Worm (Caenorhabditis elegans) whole organism, mixed stage, embryonic: ENCODE data around the gene spe-43.

Source experiments
- M03D4.4 ChIP-seq: sonication (generic microtip); optimal IDR thresholded peaks from 2 replicates; lab custom pipeline; 2017; ENCODE audit warnings: mild to moderate bottlenecking, missing genetic modification characterization, missing compliant biosample characterization
- bed-3 ChIP-seq: fragments of 200-800 bp; sonication (Bioruptor generic); optimal IDR thresholded peaks from 3 replicates; lab custom pipeline; 2018; ENCODE audit warnings: mild to moderate bottlenecking, missing genetic modification characterization, moderate library complexity, missing compliant biosample characterization
- ceh-39 ChIP-seq: fragments of 150-350 bp; optimal IDR thresholded peaks from 2 replicates; lab custom pipeline; 2014; ENCODE audit warnings: missing biosample characterization, missing genetic modification characterization
- ceh-43 ChIP-seq: fragments of 200-800 bp; sonication (Bioruptor generic); optimal IDR thresholded peaks from 2 replicates; lab custom pipeline; 2018; ENCODE audit warnings: mild to moderate bottlenecking, missing genetic modification characterization, moderate library complexity, missing compliant biosample characterization
- ceh-83 ChIP-seq: fragments of 200-800 bp; sonication (Bioruptor generic); optimal IDR thresholded peaks from 2 replicates; lab custom pipeline; 2018; ENCODE audit warnings: mild to moderate bottlenecking, missing genetic modification characterization, missing compliant biosample characterization
- ces-1 ChIP-seq: fragments of 150-350 bp; optimal IDR thresholded peaks from 2 replicates; lab custom pipeline; 2014; ENCODE audit warnings: missing biosample characterization, missing genetic modification reagents, missing genetic modification characterization
- cnd-1 ChIP-seq: fragments of 200-800 bp; sonication (Bioruptor generic); optimal IDR thresholded peaks from 2 replicates; lab custom pipeline; 2018; ENCODE audit warnings: mild to moderate bottlenecking, missing genetic modification characterization, missing compliant biosample characterization
- elt-1 ChIP-seq: sonication (generic microtip); optimal IDR thresholded peaks from 2 replicates; lab custom pipeline; 2017; ENCODE audit warnings: missing genetic modification characterization, mild to moderate bottlenecking, missing compliant biosample characterization, antibody characterized with exemption, moderate library complexity, borderline replicate concordance; ENCODE audit not compliant: insufficient read depth
- flh-1 ChIP-seq: fragments of 200-800 bp; sonication (Bioruptor generic); optimal IDR thresholded peaks from 2 replicates; lab custom pipeline; 2018; ENCODE audit warnings: mild to moderate bottlenecking, missing genetic modification characterization, moderate library complexity, missing compliant biosample characterization
- ham-2 ChIP-seq: fragments of 200-800 bp; sonication (Bioruptor generic); optimal IDR thresholded peaks from 2 replicates; lab custom pipeline; 2018; ENCODE audit warnings: mild to moderate bottlenecking, missing genetic modification characterization, missing compliant biosample characterization
- hlh-1 ChIP-seq: fragments of 150-350 bp; optimal IDR thresholded peaks from 2 replicates; lab custom pipeline; 2014; ENCODE audit warnings: missing biosample characterization, missing genetic modification reagents, missing genetic modification characterization
- lin-13 ChIP-seq: fragments of 150-350 bp; optimal IDR thresholded peaks from 2 replicates; lab custom pipeline; 2014; ENCODE audit warnings: missing biosample characterization, missing genetic modification characterization
- lin-32 ChIP-seq: fragments of 200-800 bp; sonication (Bioruptor generic); optimal IDR thresholded peaks from 2 replicates; lab custom pipeline; 2018; ENCODE audit warnings: mild to moderate bottlenecking, missing genetic modification characterization, missing compliant biosample characterization
- lsy-2 ChIP-seq: fragments of 150-350 bp; optimal IDR thresholded peaks from 2 replicates; lab custom pipeline; 2014; ENCODE audit warnings: missing biosample characterization, missing genetic modification characterization
- mep-1 ChIP-seq: fragments of 150-350 bp; optimal IDR thresholded peaks from 2 replicates; lab custom pipeline; 2017; ENCODE audit warnings: missing biosample characterization, missing genetic modification reagents, missing genetic modification characterization, inconsistent platforms
- nhr-12 ChIP-seq: fragments of 150-350 bp; optimal IDR thresholded peaks from 2 replicates; lab custom pipeline; 2014; ENCODE audit warnings: missing biosample characterization, missing genetic modification characterization
- nhr-2 ChIP-seq: fragments of 150-350 bp; optimal IDR thresholded peaks from 2 replicates; lab custom pipeline; 2014; ENCODE audit warnings: missing biosample characterization, missing genetic modification characterization
- nhr-237 ChIP-seq: fragments of 150-350 bp; optimal IDR thresholded peaks from 2 replicates; lab custom pipeline; 2014; ENCODE audit warnings: missing biosample characterization, missing genetic modification characterization
- nhr-28 ChIP-seq: fragments of 150-350 bp; optimal IDR thresholded peaks from 2 replicates; lab custom pipeline; 2014; ENCODE audit warnings: missing biosample characterization, missing genetic modification characterization
- pha-4 ChIP-seq: fragments of 150-350 bp; optimal IDR thresholded peaks from 2 replicates; lab custom pipeline; 2018; ENCODE audit warnings: missing biosample characterization, missing genetic modification reagents, missing genetic modification characterization
- sem-2 ChIP-seq: fragments of 200-800 bp; sonication (Bioruptor generic); optimal IDR thresholded peaks from 2 replicates; lab custom pipeline; 2018; ENCODE audit warnings: mild to moderate bottlenecking, missing genetic modification characterization, missing compliant biosample characterization
- snpc-4 ChIP-seq: fragments of 150-350 bp; optimal IDR thresholded peaks from 2 replicates; lab custom pipeline; 2014; ENCODE audit warnings: missing biosample characterization, missing genetic modification characterization
- sptf-1 ChIP-seq: sonication (generic microtip); optimal IDR thresholded peaks from 2 replicates; lab custom pipeline; 2017; ENCODE audit warnings: mild to moderate bottlenecking, missing genetic modification characterization, moderate library complexity, missing compliant biosample characterization
- tbx-8 ChIP-seq: fragments of 200-800 bp; sonication (Bioruptor generic); optimal IDR thresholded peaks from 2 replicates; lab custom pipeline; 2018; ENCODE audit warnings: mild to moderate bottlenecking, missing genetic modification characterization, moderate library complexity, missing compliant biosample characterization
- unc-120 ChIP-seq: sonication (generic microtip); optimal IDR thresholded peaks from 2 replicates; lab custom pipeline; 2017; ENCODE audit warnings: missing genetic modification characterization, missing compliant biosample characterization; ENCODE audit not compliant: poor library complexity, severe bottlenecking
- unc-62 ChIP-seq: fragments of 150-350 bp; optimal IDR thresholded peaks from 2 replicates; lab custom pipeline; 2014; ENCODE audit warnings: missing biosample characterization, missing genetic modification reagents, missing genetic modification characterization
- zip-8 ChIP-seq: fragments of 150-350 bp; optimal IDR thresholded peaks from 2 replicates; lab custom pipeline; 2014; ENCODE audit warnings: missing biosample characterization, missing genetic modification characterization
- ztf-11 ChIP-seq: fragments of 150-350 bp; optimal IDR thresholded peaks from 2 replicates; lab custom pipeline; 2014; ENCODE audit warnings: missing biosample characterization, missing genetic modification characterization

Gene spe-43

DNA sequence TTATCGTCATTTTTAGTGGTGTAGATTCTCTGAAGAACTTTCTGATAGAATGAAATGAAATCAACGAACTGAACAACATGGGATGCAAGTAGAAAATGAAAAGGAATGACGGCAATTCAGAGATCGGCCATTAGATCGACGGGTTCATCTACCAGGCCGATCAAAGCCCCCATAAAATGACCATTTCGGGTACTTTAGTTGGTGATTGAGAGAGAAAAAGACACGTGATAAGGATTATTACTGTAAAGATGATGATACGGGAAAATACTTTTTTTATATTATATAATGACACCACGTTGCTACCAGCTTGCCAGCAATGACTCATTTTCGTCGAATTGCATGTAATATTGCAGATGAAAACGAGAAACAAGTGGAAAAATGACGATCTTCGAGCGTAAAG, 32.4 kb downstream of the spe-43 start, which contains the start of gene best-1:
best-1 (minus strand) TSS at position 29 of the 400 bp plus-strand sequence.
- TF ChIP-seq nhr-28 (tag; lab: Kevin White, UChicago), result no peak
- no peak for TF ChIP-seq elt-1 (tag; lab: Kevin White, UChicago)
- no peak for TF ChIP-seq lsy-2 (tag; lab: Kevin White, UChicago)
- no peak for TF ChIP-seq M03D4.4 (tag; lab: Kevin White, UChicago)
- TF ChIP-seq ceh-39, result no peak

- TF ChIP-seq flh-1 (GFP tag; lab: Kevin White, UChicago) (no peak), nhr-237 (tag; lab: Kevin White, UChicago) (no peak), cnd-1 (tag; lab: Kevin White, UChicago) (no peak), bed-3 (GFP tag; lab: Kevin White, UChicago) (no peak), lin-32 (no peak), ceh-83 (no peak), tbx-8 (GFP tag; lab: Kevin White, UChicago) (no peak), lsy-2 (tag; lab: Kevin White, UChicago) (no peak), pha-4 (tag; lab: Kevin White, UChicago) (no peak)
Measured at ce11 chrIV:13108430-13108829, 33.7 kb downstream of the spe-43 start.

ce11 chrIV:13107359-13107758, 34.8 kb downstream of the spe-43 start, which contains the start of gene B0564.2:
TSS of gene B0564.2 (plus strand) at chrIV:13107659.
- TF ChIP-seq lin-32 (no peak), zip-8 (no peak), nhr-2 (tag; lab: Kevin White, UChicago) (no peak), mep-1 (no peak), unc-62 (GFP tag; lab: Kevin White, UChicago) (no peak)

- no peak for TF ChIP-seq snpc-4 (tag; lab: Kevin White, UChicago)
- TF ChIP-seq M03D4.4 (tag; lab: Kevin White, UChicago), result no peak
- no peak for TF ChIP-seq ztf-11
- no peak for TF ChIP-seq nhr-2 (tag; lab: Kevin White, UChicago)
Measured at ce11 chrIV:13104900-13105299, 37.3 kb downstream of the spe-43 start, which contains the start of gene rde-11. TSS of gene rde-11 (plus strand) at chrIV:13105200.

DNA sequence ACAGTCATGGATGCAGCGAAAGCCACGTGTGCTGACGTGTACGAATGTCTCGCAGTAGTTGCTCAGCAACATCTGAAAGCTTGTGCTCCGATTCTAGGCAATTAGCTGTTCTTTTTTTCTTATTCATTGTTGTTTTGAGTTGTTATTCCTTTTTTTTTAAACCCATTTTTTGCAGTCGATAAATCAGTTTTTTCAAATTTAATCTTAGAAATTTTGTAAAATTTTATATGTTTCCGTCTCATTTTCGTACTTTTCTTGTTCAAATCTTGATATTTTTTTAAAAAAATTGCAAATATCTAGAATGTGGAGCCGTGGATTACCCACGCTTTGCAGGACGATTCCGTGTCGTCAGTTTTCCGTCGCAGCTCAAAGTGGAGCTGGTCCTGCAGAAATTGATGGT, 41.7 kb downstream of the spe-43 start, which contains the start of gene fask-1:
fask-1 (plus strand) TSS at position 301 of the 400 bp plus-strand sequence.
- TF ChIP-seq bed-3 (GFP tag; lab: Kevin White, UChicago) (no peak), mep-1 (no peak), elt-1 (tag; lab: Kevin White, UChicago) (no peak), hlh-1 (tag; lab: Kevin White, UChicago) (no peak), nhr-2 (tag; lab: Kevin White, UChicago) (no peak)

ce11 chrIV:13098652-13099051, 43.5 kb downstream of the spe-43 start, which contains the start of the genes dli-1, tin-9.2 and exos-4.1:
TSS of gene dli-1 (minus strand) at chrIV:13098792.
TSS of gene tin-9.2 (plus strand) at chrIV:13098995.
TSS of gene exos-4.1 (plus strand) at chrIV:13098999.
- TF ChIP-seq nhr-12 (tag; lab: Kevin White, UChicago), result no peak
- no peak for TF ChIP-seq nhr-2 (tag; lab: Kevin White, UChicago)
- TF ChIP-seq lsy-2 (tag; lab: Kevin White, UChicago), result peak; percentile 63
- TF ChIP-seq lin-13 (tag; lab: Kevin White, UChicago), result peak; percentile 34
- no peak for TF ChIP-seq nhr-28 (tag; lab: Kevin White, UChicago)
- TF ChIP-seq pha-4 (tag; lab: Kevin White, UChicago), result peak; percentile 23
- peak; percentile 19 for TF ChIP-seq hlh-1 (tag; lab: Kevin White, UChicago)
- peak; percentile 46 for TF ChIP-seq ham-2
- no peak for TF ChIP-seq zip-8
- TF ChIP-seq sptf-1, result no peak
- peak; percentile 22 for TF ChIP-seq nhr-237 (tag; lab: Kevin White, UChicago)
- TF ChIP-seq ces-1 (GFP tag; lab: Kevin White, UChicago), result peak; percentile 99
- peak; percentile 76 for TF ChIP-seq mep-1

DNA sequence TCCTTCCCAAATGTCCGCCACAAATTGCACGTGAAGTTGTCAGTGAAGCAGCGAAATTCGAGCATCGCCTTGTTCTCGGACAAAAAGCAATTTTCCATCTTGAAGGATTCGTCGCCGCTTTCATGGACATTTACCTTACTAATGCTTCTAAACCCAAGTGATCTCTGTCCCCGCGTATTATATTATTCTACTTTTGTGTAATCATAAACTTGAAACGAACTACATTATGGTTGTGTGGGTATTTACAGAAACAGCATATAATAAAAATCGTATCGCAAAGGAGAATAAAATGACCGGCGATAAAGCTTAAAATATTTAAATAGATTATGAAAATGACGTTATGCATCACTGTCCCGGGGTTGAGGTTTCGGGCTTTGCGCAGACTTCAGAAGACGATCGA, 45.4 kb downstream of the spe-43 start:
- TF ChIP-seq unc-62 (GFP tag; lab: Kevin White, UChicago) (no peak), zip-8 (no peak), lin-13 (tag; lab: Kevin White, UChicago) (no peak), ham-2 (no peak), pha-4 (tag; lab: Kevin White, UChicago) (no peak), ceh-43 (no peak), mep-1 (no peak), lsy-2 (tag; lab: Kevin White, UChicago) (no peak), unc-120 (tag; lab: Kevin White, UChicago) (no peak), ceh-39 (no peak), sem-2 (GFP tag; lab: Kevin White, UChicago) (no peak)
